Fruit fly (Drosophila melanogaster) whole organism, adult: ENCODE results near the gene PIG-F.

Experiments used
- CG11617 ChIP-seq: fragments of 200-800 bp; sonication (Bioruptor generic); optimal IDR thresholded peaks from 2 replicates; lab custom pipeline; 2017; ENCODE audit warnings: mild to moderate bottlenecking, missing biosample characterization, missing genetic modification reagents, missing genetic modification characterization
- CG12768 ChIP-seq: fragments of 200-800 bp; sonication (Bioruptor generic); optimal IDR thresholded peaks from 2 replicates; lab custom pipeline; 2017; ENCODE audit warnings: missing biosample characterization, missing genetic modification characterization, mild to moderate bottlenecking, moderate library complexity, missing genetic modification reagents
- CG5204 ChIP-seq: fragments of 200-800 bp; sonication (Bioruptor generic); optimal IDR thresholded peaks from 2 replicates; lab custom pipeline; 2016; ENCODE audit warnings: missing biosample characterization, missing genetic modification characterization
- CG7101 ChIP-seq: fragments of 200-800 bp; sonication (Bioruptor generic); optimal IDR thresholded peaks from 2 replicates; lab custom pipeline; 2018; ENCODE audit warnings: missing biosample characterization, mild to moderate bottlenecking, missing genetic modification characterization, moderate library complexity
- Crg-1 ChIP-seq: fragments of 200-800 bp; sonication (Bioruptor generic); optimal IDR thresholded peaks from 2 replicates; lab custom pipeline; 2016; ENCODE audit warnings: missing biosample characterization, missing genetic modification characterization
- Mnt ChIP-seq: fragments of 200-800 bp; sonication (Bioruptor generic); optimal IDR thresholded peaks from 2 replicates; lab custom pipeline; 2016; ENCODE audit warnings: missing biosample characterization, mild to moderate bottlenecking, missing genetic modification characterization
- bab1 ChIP-seq: fragments of 200-800 bp; sonication (Bioruptor generic); optimal IDR thresholded peaks from 3 replicates; lab custom pipeline; 2019; ENCODE audit warnings: missing biosample characterization, mild to moderate bottlenecking, missing genetic modification characterization, moderate library complexity
- cic ChIP-seq: fragments of 200-800 bp; sonication (Bioruptor generic); optimal IDR thresholded peaks from 2 replicates; lab custom pipeline; 2017; ENCODE audit warnings: missing biosample characterization, mild to moderate bottlenecking, missing genetic modification characterization, moderate library complexity
- cnc ChIP-seq, 2 experiments: fragments of >200 bp; optimal IDR thresholded peaks; 2 replicates each; lab custom pipeline; 2017
- kay ChIP-seq: fragments of 200-800 bp; sonication (Bioruptor generic); peaks from one replicate; lab custom pipeline; 2016; ENCODE audit warnings: missing biosample characterization, missing genetic modification characterization, borderline replicate concordance
- ovo ChIP-seq: fragments of 200-800 bp; sonication (Bioruptor generic); optimal IDR thresholded peaks from 2 replicates; lab custom pipeline; 2016; ENCODE audit warnings: missing biosample characterization, missing genetic modification characterization
- tj ChIP-seq: fragments of 200-800 bp; sonication (Bioruptor generic); optimal IDR thresholded peaks from 3 replicates; lab custom pipeline; 2017; ENCODE audit warnings: missing biosample characterization, mild to moderate bottlenecking, missing genetic modification characterization, moderate library complexity
- toe ChIP-seq: fragments of 200-800 bp; sonication (Bioruptor generic); optimal IDR thresholded peaks from 2 replicates; lab custom pipeline; 2016; ENCODE audit warnings: missing biosample characterization, missing genetic modification characterization

DNA sequence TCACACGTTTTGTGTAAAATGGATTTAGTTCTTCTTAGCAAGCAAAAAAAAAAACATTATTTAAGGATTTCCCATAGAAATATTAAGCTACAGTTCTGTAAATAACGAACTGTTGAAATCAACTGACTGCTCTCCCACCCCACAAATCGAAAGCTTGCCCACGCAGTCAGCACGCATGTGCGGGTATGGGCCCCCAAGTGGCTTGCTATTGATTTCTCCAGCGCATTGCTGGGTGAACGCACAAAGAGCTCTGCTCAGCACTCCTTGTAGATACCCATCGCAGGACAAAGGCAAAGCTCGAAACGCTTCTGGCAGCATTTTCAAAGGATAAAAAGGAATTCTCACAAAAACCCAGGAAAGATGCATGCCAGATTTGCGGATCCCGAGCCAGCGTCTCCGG is 10.8 kb upstream of the PIG-F start, which contains the start of gene CG9368:
- TF ChIP-seq toe (no peak), kay (GFP tag; lab: Kevin White, UChicago) (no peak), cnc (optimal IDR thresholded peaks at IDR 0.05; lab: Kevin White, UChicago) (no peak), CG7101 (tag; lab: Kevin White, UChicago) (no peak), CG12768 (GFP tag; lab: Kevin White, UChicago) (no peak), CG5204 (GFP tag; lab: Kevin White, UChicago) (no peak), tj (GFP tag; lab: Kevin White, UChicago) (no peak), ovo (no peak), cic (no peak), Mnt (GFP tag; lab: Kevin White, UChicago) (no peak), CG11617 (GFP tag; lab: Kevin White, UChicago) (no peak), bab1 (no peak), Crg-1 (no peak)
